Fruit fly (Drosophila melanogaster): ENCODE data around the gene CG13875.

Gene CG13875

dm6 chr3L:224004-224951 lies 44.6 kb downstream of the CG13875 start (continued):
- TF ChIP-seq Aef1 (GFP tag; IDR thresholded peaks at IDR 0.05) (peak; percentile 64; the same call in 2 of the 3 replicates), Dbx (GFP tag; IDR thresholded peaks at IDR 0.05) (peak; percentile 25), zen (tag; optimal IDR thresholded peaks at IDR 0.05) (no peak), CG3407 (GFP tag; optimal IDR thresholded peaks at IDR 0.05) (no peak), lilli (GFP tag; optimal IDR thresholded peaks at IDR 0.05) (peak; percentile 78), wek (GFP tag; optimal IDR thresholded peaks at IDR 0.05) (no peak), tna (GFP tag; IDR thresholded peaks at IDR 0.05; ENCODE audit: partially characterized antibody) (0 out of 2 replicates have a peak, but pooled peaks have one; percentile 11), CG6854 (GFP tag; optimal IDR thresholded peaks at IDR 0.05) (peak; percentile 38), dysf (GFP tag; IDR thresholded peaks at IDR 0.05) (no peak), scrt (GFP tag; optimal IDR thresholded peaks at IDR 0.05) (peak; percentile 98), CG12391 (tag; optimal IDR thresholded peaks at IDR 0.05) (no peak), cato (GFP tag; optimal IDR thresholded peaks at IDR 0.05; ENCODE audit: borderline replicate concordance) (no peak), TFAM (GFP tag; optimal IDR thresholded peaks at IDR 0.05) (no peak), CG13296 (GFP tag; optimal IDR thresholded peaks at IDR 0.05) (peak; percentile 13), pum (GFP tag; optimal IDR thresholded peaks at IDR 0.05) (no peak), Hey (tag; optimal IDR thresholded peaks at IDR 0.05) (no peak), CG3065 (GFP tag; optimal IDR thresholded peaks at IDR 0.05) (no peak), p53 (GFP tag; optimal IDR thresholded peaks at IDR 0.05) (no peak), Atf-2 (GFP tag; optimal IDR thresholded peaks at IDR 0.05) (no peak), Asciz (GFP tag; optimal IDR thresholded peaks at IDR 0.05) (no peak), cwo (GFP tag; optimal IDR thresholded peaks at IDR 0.05) (no peak), CG15269 (tag; optimal IDR thresholded peaks at IDR 0.05) (no peak), CG7271 (tag; optimal IDR thresholded peaks at IDR 0.05) (no peak), Dref (GFP tag; IDR thresholded peaks at IDR 0.05) (no peak), Hmr (GFP tag; optimal IDR thresholded peaks at IDR 0.05) (peak; percentile 49), D (optimal IDR thresholded peaks at IDR 0.05) (peak; percentile 95), D (GFP tag; optimal IDR thresholded peaks at IDR 0.05) (peak; percentile 55), CG14050 (GFP tag; IDR thresholded peaks at IDR 0.05) (no peak; the same call in 2 of the 3 replicates), HmgZ (tag; optimal IDR thresholded peaks at IDR 0.05) (peak; percentile 2), zfh1 (GFP tag; IDR thresholded peaks at IDR 0.05) (peak; percentile 57; the same call in 2 of the 3 replicates), CG11085 (GFP tag; IDR thresholded peaks at IDR 0.05) (peak; percentile 5; the same call in 1 of the 2 replicates), row (GFP tag; IDR thresholded peaks at IDR 0.05) (no peak), jumu (GFP tag; optimal IDR thresholded peaks at IDR 0.05) (peak; percentile 8), maf-S (GFP tag; optimal IDR thresholded peaks at IDR 0.05) (no peak), CG15073 (GFP tag; optimal IDR thresholded peaks at IDR 0.05) (no peak), inv (GFP tag; IDR thresholded peaks at IDR 0.05; ENCODE audit: partially characterized antibody) (0 out of 2 replicates have a peak, but pooled peaks have one; percentile 19), fd64A (GFP tag; optimal IDR thresholded peaks at IDR 0.05) (peak; percentile 1), CG9932 (GFP tag; IDR thresholded peaks at IDR 0.05) (no peak), H15 (GFP tag; IDR thresholded peaks at IDR 0.05) (no peak), stwl (tag; optimal IDR thresholded peaks at IDR 0.05) (no peak), CG11247 (GFP tag; IDR thresholded peaks at IDR 0.05) (peak; percentile 51; the same call in 1 of the 2 replicates), nerfin-1 (tag; optimal IDR thresholded peaks at IDR 0.05) (no peak), Stat92E (GFP tag; optimal IDR thresholded peaks at IDR 0.05) (peak in 1 of 3 experiments; percentile 10), ac (GFP tag; optimal IDR thresholded peaks at IDR 0.05) (peak; percentile 17), emc (GFP tag; optimal IDR thresholded peaks at IDR 0.05) (no peak), CG30403 (GFP tag; optimal IDR thresholded peaks at IDR 0.05) (no peak), CG12071 (GFP tag; optimal IDR thresholded peaks at IDR 0.05) (peak; percentile 3), hbn (GFP tag; IDR thresholded peaks at IDR 0.05; ENCODE audit: partially characterized antibody) (no peak)

All from whole organism, embryonic.